Worm (Caenorhabditis elegans) whole organism, late embryonic: ENCODE measurements around the gene srw-26.

Experiments
- ama-1 ChIP-seq: fragments of 150-350 bp; optimal IDR thresholded peaks from 2 replicates; lab custom pipeline; 2014
- ceh-2 ChIP-seq: sonication (generic microtip); optimal IDR thresholded peaks from 2 replicates; lab custom pipeline; 2016; ENCODE audit warnings: missing genotype, missing genetic modification characterization, missing compliant biosample characterization
- fkh-10 ChIP-seq: fragments of 150-350 bp; optimal IDR thresholded peaks from 2 replicates; lab custom pipeline; 2014; ENCODE audit warnings: missing biosample characterization, missing genetic modification reagents, missing genetic modification characterization
- lim-6 ChIP-seq: sonication (generic microtip); optimal IDR thresholded peaks from 2 replicates; lab custom pipeline; 2016; ENCODE audit warnings: missing genetic modification characterization, missing compliant biosample characterization
- unc-55 ChIP-seq: sonication (generic microtip); optimal IDR thresholded peaks from 2 replicates; lab custom pipeline; 2017; ENCODE audit warnings: missing biosample characterization, missing genetic modification reagents, missing genetic modification characterization

DNA sequence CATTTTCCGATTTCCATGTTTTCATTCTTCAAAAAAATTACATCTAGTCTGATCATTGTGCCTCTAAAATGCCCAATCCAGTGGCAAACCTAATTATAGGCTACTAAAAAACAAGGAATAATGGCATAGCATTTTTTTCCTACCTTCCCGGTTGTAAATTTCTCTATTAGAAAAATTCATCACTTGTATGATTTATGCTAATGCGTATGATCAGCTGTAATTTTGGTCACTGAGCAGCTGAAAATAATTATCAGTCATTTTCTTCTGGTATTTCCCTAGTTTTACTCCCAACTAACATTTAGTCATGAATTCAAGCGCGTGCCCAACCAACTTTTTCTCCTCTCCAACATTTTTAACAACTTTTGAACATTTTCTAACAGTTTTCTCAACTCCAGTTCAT, 23.2 kb upstream of the srw-26 start, which contains the start of gene srh-186:
- TF ChIP-seq fkh-10 (GFP tag; lab: Kevin White, UChicago) (no peak), ama-1 (lab: Kevin White, UChicago) (no peak), ceh-2 (tag; lab: Kevin White, UChicago) (no peak), lim-6 (tag; lab: Kevin White, UChicago) (no peak), unc-55 (GFP tag; lab: Kevin White, UChicago) (no peak)
